Fruit fly (Drosophila melanogaster): ENCODE measurements around the gene Eig71Ee.

Gene Eig71Ee

DNA sequence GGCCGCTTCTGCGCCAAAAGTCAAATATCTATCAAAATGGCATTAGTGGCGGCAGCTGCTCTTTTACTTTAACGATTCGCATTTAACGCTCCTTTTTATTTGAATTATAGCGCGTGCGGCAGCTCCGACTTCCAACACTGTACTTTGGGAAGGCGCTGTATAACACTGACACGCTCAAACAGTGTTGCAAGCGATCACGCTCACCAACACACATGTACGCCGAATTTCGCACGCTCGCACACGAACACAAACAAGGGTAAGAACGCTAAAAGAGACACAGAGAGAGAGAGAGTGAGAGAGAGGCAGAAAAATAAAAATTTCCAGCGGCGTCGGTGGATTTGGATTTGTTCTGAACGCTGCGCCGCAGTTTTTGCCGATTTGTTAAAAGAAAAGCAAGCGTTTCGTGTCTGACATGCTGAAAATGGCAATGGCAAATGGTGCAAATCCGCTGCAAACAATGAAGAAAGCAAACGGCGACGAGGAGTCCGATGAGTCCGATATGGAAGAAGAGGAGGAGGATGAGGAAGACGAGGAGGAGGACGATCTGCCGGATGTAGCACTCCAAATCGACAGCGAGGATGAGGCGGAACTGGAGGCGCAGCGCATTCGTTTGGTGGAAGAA, 36.1 kb downstream of the Eig71Ee start, which contains the start of gene Phs (continued):
- peak; percentile 37 for TF ChIP-seq Sox102F (GFP tag; optimal IDR thresholded peaks at IDR 0.05)
- peak; percentile 39 for TF ChIP-seq BEAF-32 (GFP tag; optimal IDR thresholded peaks at IDR 0.05)
- TF ChIP-seq Blimp-1 (GFP tag; optimal IDR thresholded peaks at IDR 0.05) = peak; percentile 49
- TF ChIP-seq CG4707 (GFP tag; optimal IDR thresholded peaks at IDR 0.05) = peak; percentile 59
- TF ChIP-seq kay (GFP tag; optimal IDR thresholded peaks at IDR 0.05) = peak; percentile 61
- TF ChIP-seq CG7271 (tag; optimal IDR thresholded peaks at IDR 0.05) = peak; percentile 49
- peak; percentile 59 for TF ChIP-seq Sry-δ (GFP tag; optimal IDR thresholded peaks at IDR 0.05)
- TF ChIP-seq CG11723 (GFP tag; optimal IDR thresholded peaks at IDR 0.05) = peak; percentile 64
- TF ChIP-seq CG2129 (GFP tag; IDR thresholded peaks at IDR 0.05; ENCODE audit: partially characterized antibody) = no peak
- TF ChIP-seq org-1 (GFP tag; optimal IDR thresholded peaks at IDR 0.05) = peak; percentile 70
- TF ChIP-seq CG11093 (GFP tag; IDR thresholded peaks at IDR 0.05) = no peak
- TF ChIP-seq CG13894 (tag; optimal IDR thresholded peaks at IDR 0.05) = peak; percentile 63
- TF ChIP-seq bcd (GFP tag; optimal IDR thresholded peaks at IDR 0.05) = peak; percentile 76
- peak; percentile 44 for TF ChIP-seq CG3995 (GFP tag; optimal IDR thresholded peaks at IDR 0.05)
- TF ChIP-seq lola (GFP tag; optimal IDR thresholded peaks at IDR 0.05) = peak in 1 of 3 experiments; percentile 30
- peak; percentile 77 for TF ChIP-seq CG4820 (GFP tag; optimal IDR thresholded peaks at IDR 0.05)
- TF ChIP-seq CG3726 (GFP tag; IDR thresholded peaks at IDR 0.05) = no peak
- 0 out of 2 replicates have a peak, but pooled peaks have one; percentile 24 for TF ChIP-seq dimm (GFP tag; IDR thresholded peaks at IDR 0.05)
- TF ChIP-seq CG1233 (GFP tag; optimal IDR thresholded peaks at IDR 0.05) = peak; percentile 64
- peak; percentile 90 for TF ChIP-seq CG8944 (GFP tag; optimal IDR thresholded peaks at IDR 0.05)
- TF ChIP-seq CG10565 (GFP tag; optimal IDR thresholded peaks at IDR 0.05) = no peak
- peak; percentile 96 for TF ChIP-seq CG9932 (GFP tag; IDR thresholded peaks at IDR 0.05)
- TF ChIP-seq HHEX (GFP tag; optimal IDR thresholded peaks at IDR 0.05) = peak; percentile 76
- peak; percentile 63 for TF ChIP-seq CG7839 (tag; optimal IDR thresholded peaks at IDR 0.05)
- no peak for TF ChIP-seq CG43689 (GFP tag; IDR thresholded peaks at IDR 0.05)
- no peak for TF ChIP-seq odd (GFP tag; optimal IDR thresholded peaks at IDR 0.05)
- peak; percentile 70 for TF ChIP-seq Ptx1 (GFP tag; IDR thresholded peaks at IDR 0.05)
- TF ChIP-seq Hmx (GFP tag; optimal IDR thresholded peaks at IDR 0.05) = peak; percentile 29
- TF ChIP-seq chinmo (GFP tag; IDR thresholded peaks at IDR 0.05; ENCODE audit: partially characterized antibody) = peak; percentile 82; the same call in 1 of the 4 replicates
- peak; percentile 59 for TF ChIP-seq bigmax (GFP tag; optimal IDR thresholded peaks at IDR 0.05)
- TF ChIP-seq Doc3 (GFP tag; IDR thresholded peaks at IDR 0.05; ENCODE audit: partially characterized antibody) = no peak
- TF ChIP-seq Gsc (GFP tag; IDR thresholded peaks at IDR 0.05) = no peak
- peak; percentile 50 for TF ChIP-seq CG12391 (tag; optimal IDR thresholded peaks at IDR 0.05)
- peak; percentile 82 for TF ChIP-seq ash1 (GFP tag; optimal IDR thresholded peaks at IDR 0.05)
- peak; percentile 11 for TF ChIP-seq CTCF (GFP tag; optimal IDR thresholded peaks at IDR 0.05)
- TF ChIP-seq CG6689 (GFP tag; IDR thresholded peaks at IDR 0.05) = 0 out of 2 replicates have a peak, but pooled peaks have one; percentile 36
- TF ChIP-seq CG13296 (GFP tag; optimal IDR thresholded peaks at IDR 0.05) = peak; percentile 53
- peak; percentile 91 for TF ChIP-seq Myb (GFP tag; optimal IDR thresholded peaks at IDR 0.05)
- TF ChIP-seq Ets65A (GFP tag) = peak; percentile 99
- peak; percentile 72 for TF ChIP-seq onecut (GFP tag; IDR thresholded peaks at IDR 0.05)
- TF ChIP-seq emc (GFP tag; optimal IDR thresholded peaks at IDR 0.05) = peak; percentile 56
- TF ChIP-seq sug (tag; optimal IDR thresholded peaks at IDR 0.05) = peak; percentile 59
- peak; percentile 68; the same call in 2 of the 3 replicates for TF ChIP-seq so (GFP tag; IDR thresholded peaks at IDR 0.05)
- no peak for TF ChIP-seq CG15696 (tag; optimal IDR thresholded peaks at IDR 0.05)
- TF ChIP-seq CkIIα-i1 (GFP tag; IDR thresholded peaks at IDR 0.05) = no peak
- TF ChIP-seq dm (GFP tag; optimal IDR thresholded peaks at IDR 0.05) = peak; percentile 70
- TF ChIP-seq da (GFP tag; optimal IDR thresholded peaks at IDR 0.05) = peak; percentile 66
- peak; percentile 81 for TF ChIP-seq CG17912 (GFP tag; optimal IDR thresholded peaks at IDR 0.05)
- peak; percentile 82 for TF ChIP-seq ranshi (GFP tag; IDR thresholded peaks at IDR 0.05)
- peak; percentile 61 for TF ChIP-seq CG17359 (tag; optimal IDR thresholded peaks at IDR 0.05)
